Worm (Caenorhabditis elegans) whole organism, late embryonic: ENCODE results near the gene wrm-1.
A peak's percentile ranks its signal among the peaks of the same experiment; 100 is the strongest.

ENCODE experiments used
- C08G9.2 ChIP-seq: sonication (generic microtip); optimal IDR thresholded peaks from 2 replicates; lab custom pipeline; 2016; ENCODE audit warnings: mild to moderate bottlenecking, missing genetic modification characterization, moderate library complexity, missing compliant biosample characterization
- C38D4.7 ChIP-seq: fragments of 200-800 bp; sonication (Bioruptor generic); optimal IDR thresholded peaks from 2 replicates; lab custom pipeline; 2018; ENCODE audit warnings: mild to moderate bottlenecking, missing genetic modification characterization, moderate library complexity, missing compliant biosample characterization
- K09A11.1 ChIP-seq: sonication (generic microtip); optimal IDR thresholded peaks from 2 replicates; lab custom pipeline; 2017; ENCODE audit warnings: antibody characterized with exemption, mild to moderate bottlenecking, missing genetic modification characterization, missing compliant biosample characterization; ENCODE audit not compliant: insufficient read depth
- ceh-14 ChIP-seq: sonication (generic microtip); optimal IDR thresholded peaks from 2 replicates; lab custom pipeline; 2016; ENCODE audit warnings: missing genotype, missing genetic modification characterization, missing compliant biosample characterization
- ceh-18 ChIP-seq: sonication (generic microtip); optimal IDR thresholded peaks from 2 replicates; lab custom pipeline; 2016; ENCODE audit warnings: missing genetic modification characterization, missing compliant biosample characterization
- ceh-22 ChIP-seq: sonication (generic microtip); optimal IDR thresholded peaks from 2 replicates; lab custom pipeline; 2017; ENCODE audit warnings: missing biosample characterization, missing genetic modification characterization
- ceh-24 ChIP-seq: sonication (generic microtip); optimal IDR thresholded peaks from 2 replicates; lab custom pipeline; 2016; ENCODE audit warnings: mild to moderate bottlenecking, missing genetic modification characterization, missing compliant biosample characterization
- ceh-30 ChIP-seq: fragments of 150-350 bp; optimal IDR thresholded peaks from 2 replicates; lab custom pipeline; 2014; ENCODE audit warnings: missing biosample characterization, missing genetic modification characterization
- ceh-31 ChIP-seq: sonication (generic microtip); optimal IDR thresholded peaks from 2 replicates; lab custom pipeline; 2016; ENCODE audit warnings: missing genetic modification characterization, missing compliant biosample characterization
- ceh-45 ChIP-seq: fragments of 200-800 bp; sonication (Bioruptor generic); IDR thresholded peaks from 2 replicates; pipeline ENCODE4 v1.3.6; 2022; ENCODE audit warnings: missing genetic modification reagents, missing genetic modification characterization, missing compliant biosample characterization
- ceh-48 ChIP-seq: sonication (generic microtip); optimal IDR thresholded peaks from 2 replicates; lab custom pipeline; 2016; ENCODE audit warnings: missing genetic modification characterization, inconsistent platforms, missing compliant biosample characterization
- dmd-4 ChIP-seq: sonication (generic microtip); optimal IDR thresholded peaks from 2 replicates; lab custom pipeline; 2016; ENCODE audit warnings: borderline replicate concordance, missing genetic modification characterization, missing compliant biosample characterization
- dve-1 ChIP-seq: sonication (generic microtip); optimal IDR thresholded peaks from 2 replicates; lab custom pipeline; 2017; ENCODE audit warnings: antibody characterized with exemption, mild to moderate bottlenecking, missing genetic modification characterization, missing compliant biosample characterization
- ets-4 ChIP-seq: sonication (generic microtip); optimal IDR thresholded peaks from 2 replicates; lab custom pipeline; 2016; ENCODE audit warnings: missing genetic modification characterization, missing compliant biosample characterization
- eyg-1 ChIP-seq: sonication (generic microtip); optimal IDR thresholded peaks from 2 replicates; lab custom pipeline; 2016; ENCODE audit warnings: missing genotype, missing genetic modification characterization, missing compliant biosample characterization
- gmeb-2 ChIP-seq: sonication (generic microtip); optimal IDR thresholded peaks from 2 replicates; lab custom pipeline; 2016; ENCODE audit warnings: missing genetic modification characterization, inconsistent platforms, missing compliant biosample characterization
- hlh-30 ChIP-seq: sonication (generic microtip); optimal IDR thresholded peaks from 2 replicates; lab custom pipeline; 2017; ENCODE audit warnings: antibody characterized with exemption, missing genetic modification characterization, missing compliant biosample characterization; ENCODE audit not compliant: insufficient read depth
- hlh-6 ChIP-seq: sonication (generic microtip); optimal IDR thresholded peaks from 2 replicates; lab custom pipeline; 2016; ENCODE audit warnings: missing genotype, missing genetic modification characterization, missing compliant biosample characterization
- hlh-8 ChIP-seq: sonication (generic microtip); optimal IDR thresholded peaks from 2 replicates; lab custom pipeline; 2016; ENCODE audit warnings: missing genotype, missing genetic modification characterization, missing compliant biosample characterization
- lin-11 ChIP-seq: fragments of 200-800 bp; sonication (Bioruptor generic); optimal IDR thresholded peaks from 2 replicates; lab custom pipeline; 2018; ENCODE audit warnings: mild to moderate bottlenecking, missing genetic modification characterization, missing compliant biosample characterization
- madf-2 ChIP-seq: sonication (generic microtip); optimal IDR thresholded peaks from 2 replicates; lab custom pipeline; 2017; ENCODE audit warnings: missing genetic modification characterization, missing compliant biosample characterization
- nfya-1 ChIP-seq: sonication (generic microtip); optimal IDR thresholded peaks from 2 replicates; lab custom pipeline; 2017; ENCODE audit warnings: missing genetic modification characterization, mild to moderate bottlenecking, missing compliant biosample characterization, antibody characterized with exemption, moderate library complexity
- nhr-11 ChIP-seq: fragments of 150-350 bp; optimal IDR thresholded peaks from 2 replicates; lab custom pipeline; 2014; ENCODE audit warnings: missing biosample characterization, missing genetic modification characterization
- nhr-232 ChIP-seq: sonication (generic microtip); optimal IDR thresholded peaks from 2 replicates; lab custom pipeline; 2016; ENCODE audit warnings: missing genetic modification characterization, missing compliant biosample characterization
- odd-2 ChIP-seq: sonication (generic microtip); optimal IDR thresholded peaks from 2 replicates; lab custom pipeline; 2017; ENCODE audit warnings: antibody characterized with exemption, mild to moderate bottlenecking, missing genetic modification characterization, missing compliant biosample characterization
- pag-3 ChIP-seq: sonication (generic microtip); optimal IDR thresholded peaks from 2 replicates; lab custom pipeline; 2016; ENCODE audit warnings: missing compliant biosample characterization, missing genetic modification characterization, borderline replicate concordance
- pax-1 ChIP-seq: fragments of 150-350 bp; optimal IDR thresholded peaks from 2 replicates; lab custom pipeline; 2014; ENCODE audit warnings: missing biosample characterization, missing genetic modification characterization
- pha-2 ChIP-seq: sonication (generic microtip); optimal IDR thresholded peaks from 2 replicates; lab custom pipeline; 2017; ENCODE audit warnings: mild to moderate bottlenecking, missing genetic modification characterization, missing compliant biosample characterization
- pha-4 ChIP-seq: fragments of 150-350 bp; optimal IDR thresholded peaks from 2 replicates; lab custom pipeline; 2018; ENCODE audit warnings: missing biosample characterization, missing genetic modification reagents, missing genetic modification characterization
- pqm-1 ChIP-seq: sonication (generic microtip); optimal IDR thresholded peaks from 2 replicates; lab custom pipeline; 2016; ENCODE audit warnings: missing genetic modification characterization, missing compliant biosample characterization
- sdc-2 ChIP-seq: sonication (generic microtip); optimal IDR thresholded peaks from 2 replicates; lab custom pipeline; 2016; ENCODE audit warnings: missing genotype, missing genetic modification characterization, missing compliant biosample characterization
- syd-9 ChIP-seq: sonication (generic microtip); optimal IDR thresholded peaks from 2 replicates; lab custom pipeline; 2016; ENCODE audit warnings: mild to moderate bottlenecking, missing genetic modification characterization, moderate library complexity, missing compliant biosample characterization
- tbx-2 ChIP-seq: sonication (generic microtip); optimal IDR thresholded peaks from 2 replicates; lab custom pipeline; 2016; ENCODE audit warnings: missing genetic modification characterization, missing compliant biosample characterization
- unc-42 ChIP-seq: sonication (generic microtip); optimal IDR thresholded peaks from 2 replicates; lab custom pipeline; 2016; ENCODE audit warnings: missing genotype, missing genetic modification characterization, missing compliant biosample characterization
- zip-5 ChIP-seq: sonication (generic microtip); optimal IDR thresholded peaks from 2 replicates; lab custom pipeline; 2016; ENCODE audit warnings: missing genetic modification characterization, missing compliant biosample characterization

The wrm-1 gene

DNA sequence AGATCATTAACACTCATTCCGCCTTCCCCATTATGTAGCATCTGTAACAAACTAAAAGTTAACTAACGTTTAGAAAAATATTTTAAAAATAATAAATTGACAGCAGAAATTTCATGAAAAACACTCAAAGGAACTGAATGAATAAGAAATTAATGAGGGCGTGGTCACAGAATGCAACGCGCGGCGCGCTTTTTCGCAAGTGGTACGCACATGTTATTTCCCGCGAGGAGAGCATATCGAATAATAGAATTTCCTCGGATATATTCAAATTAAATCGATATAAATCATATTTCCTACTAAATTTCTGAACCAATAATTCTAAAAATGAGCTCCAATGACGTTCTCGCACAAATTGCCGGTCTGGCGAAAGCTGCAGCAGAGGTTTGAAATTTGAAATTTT is 30.0 kb upstream of the wrm-1 start, which contains the start of the genes abi-1 and arle-14 (continued):
- TF ChIP-seq pqm-1 (tag; lab: Kevin White, UChicago) = no peak
- TF ChIP-seq K09A11.1 (tag; lab: Kevin White, UChicago) = no peak
- peak; percentile 20 for TF ChIP-seq ceh-31
- TF ChIP-seq zip-5 = no peak
- no peak for TF ChIP-seq eyg-1 (tag; lab: Kevin White, UChicago)
- TF ChIP-seq dmd-4 = no peak
- TF ChIP-seq pag-3 (tag; lab: Kevin White, UChicago) = no peak
- no peak for TF ChIP-seq hlh-30 (tag; lab: Kevin White, UChicago)
- TF ChIP-seq pha-2 = no peak

ce11 chrIII:5693736-5694135 is 28.9 kb upstream of the wrm-1 start, which contains the start of gene B0336.13:
B0336.13 (plus strand) TSS chrIII:5694036.
- TF ChIP-seq hlh-8 (tag; lab: Kevin White, UChicago) (no peak), pha-2 (no peak), ets-4 (tag; lab: Kevin White, UChicago) (no peak), ceh-14 (tag; lab: Kevin White, UChicago) (no peak), lin-11 (tag; lab: Kevin White, UChicago) (no peak), sdc-2 (no peak), K09A11.1 (tag; lab: Kevin White, UChicago) (no peak), gmeb-2 (tag; lab: Kevin White, UChicago) (no peak)

- no peak for TF ChIP-seq hlh-6 (tag; lab: Kevin White, UChicago)
- TF ChIP-seq tbx-2 (tag; lab: Kevin White, UChicago) = no peak
- TF ChIP-seq odd-2 (tag; lab: Kevin White, UChicago) = no peak
- no peak for TF ChIP-seq hlh-30 (tag; lab: Kevin White, UChicago)
- TF ChIP-seq syd-9 = no peak
- TF ChIP-seq ceh-24 (tag; lab: Kevin White, UChicago) = no peak
- no peak for TF ChIP-seq ceh-30 (tag; lab: Kevin White, UChicago)
These were observed 25.4 kb upstream of the wrm-1 start, which contains the start of gene B0336.7 for ce11 chrIII:5697266-5697665. B0336.7 (minus strand) TSS chrIII:5697366.

DNA sequence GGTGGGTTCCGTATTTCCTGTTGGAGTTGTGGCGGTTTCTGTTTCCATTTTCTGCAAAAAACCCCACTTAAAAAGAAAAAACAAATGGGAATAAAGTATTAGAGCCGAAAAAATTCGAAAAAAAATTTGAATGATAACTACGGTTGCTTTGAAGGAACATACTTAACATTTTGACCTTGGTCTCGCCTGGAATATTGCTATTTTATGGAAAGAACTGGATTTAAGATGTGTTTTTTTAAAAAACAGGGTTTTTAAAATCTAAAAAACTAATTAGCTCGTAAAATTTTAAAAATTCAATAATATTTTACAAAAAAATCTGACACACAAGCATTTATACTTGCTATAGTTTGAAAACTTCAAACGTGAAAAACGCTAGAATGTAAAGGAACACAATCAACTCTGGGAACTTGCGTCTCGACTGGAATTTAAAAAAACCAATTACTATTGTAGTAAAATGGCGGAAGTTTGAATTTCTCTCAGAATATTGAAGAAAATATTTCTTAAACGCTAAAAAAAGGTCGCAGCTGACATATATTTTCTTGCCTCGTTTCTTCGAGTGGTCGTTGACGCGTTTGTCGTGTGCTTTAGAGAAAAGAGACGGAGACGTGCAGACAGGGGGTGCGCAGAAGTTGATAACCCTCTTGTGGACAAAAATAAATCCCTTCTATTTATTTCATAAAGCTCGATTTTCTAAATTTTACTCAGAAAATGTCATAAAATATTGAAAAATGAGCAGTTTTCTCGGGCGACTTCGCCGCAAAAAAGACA is 24.5 kb upstream of the wrm-1 start, which contains the start of the genes lgg-3 and rgs-5:
TSS of gene lgg-3 (minus strand) at position 51 of the 768 bp plus-strand sequence.
TSS of gene rgs-5 (plus strand) at position 593 of the 768 bp plus-strand sequence.
- TF ChIP-seq ets-4 (tag; lab: Kevin White, UChicago) (peak; percentile 2), madf-2 (tag; lab: Kevin White, UChicago) (no peak), unc-42 (tag; lab: Kevin White, UChicago) (peak; percentile 18), nfya-1 (peak; percentile 21)

DNA sequence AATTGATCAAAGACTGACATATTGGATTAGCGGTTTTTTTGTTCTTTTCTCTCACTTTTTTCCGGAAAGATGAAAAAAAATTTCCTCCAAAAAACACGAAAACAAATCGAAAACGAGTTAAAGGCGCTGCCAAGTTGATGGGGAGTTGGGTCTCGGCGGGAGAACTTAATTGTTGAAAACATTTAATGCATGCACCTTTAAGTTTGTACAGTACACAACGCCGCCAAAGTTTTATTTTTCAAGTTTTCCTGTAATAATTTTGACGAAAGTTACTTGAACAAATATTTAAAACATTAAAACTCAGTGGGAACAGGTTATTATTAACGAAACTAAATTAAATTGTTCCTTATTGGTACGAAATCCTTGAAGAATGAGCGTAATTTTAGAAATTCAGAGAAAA is 21.2 kb upstream of the wrm-1 start:
- TF ChIP-seq ceh-18 (tag; lab: Kevin White, UChicago) (no peak), hlh-30 (tag; lab: Kevin White, UChicago) (no peak), ceh-45 (GFP tag; lab: Robert Waterston, UW) (no peak), C38D4.7 (GFP tag; lab: Kevin White, UChicago) (no peak), dve-1 (no peak), C08G9.2 (no peak), odd-2 (tag; lab: Kevin White, UChicago) (no peak), pax-1 (tag; lab: Kevin White, UChicago) (no peak), pha-4 (tag; lab: Kevin White, UChicago) (no peak), ceh-48 (tag; lab: Kevin White, UChicago) (no peak), pha-2 (no peak), ceh-31 (no peak), hlh-8 (tag; lab: Kevin White, UChicago) (no peak), ceh-22 (tag; lab: Kevin White, UChicago) (no peak), nhr-11 (no peak), nhr-232 (no peak)
